Worm (Caenorhabditis elegans) whole organism, L4 larva: ENCODE measurements around the gene fbxa-99.

ENCODE experiments used
- D1046.2 ChIP-seq: fragments of 200-800 bp; sonication (Bioruptor generic); IDR thresholded peaks from 2 replicates; pipeline ENCODE4 v1.3.6; 2022; ENCODE audit warnings: missing genetic modification characterization, missing compliant biosample characterization
- F10B5.3 ChIP-seq: sonication (generic microtip); optimal IDR thresholded peaks from 2 replicates; lab custom pipeline; 2016; ENCODE audit warnings: mild to moderate bottlenecking, missing genetic modification characterization, missing compliant biosample characterization
- F26F4.8 ChIP-seq: fragments of 200-800 bp; sonication (Bioruptor generic); conservative IDR thresholded peaks from 2 replicates; pipeline ENCODE4 v1.3.6; 2022; ENCODE audit warnings: missing genetic modification characterization, missing compliant biosample characterization
- F49E8.2 ChIP-seq: sonication (generic microtip); optimal IDR thresholded peaks from 2 replicates; lab custom pipeline; 2016; ENCODE audit warnings: missing compliant biosample characterization, mild to moderate bottlenecking, missing genetic modification characterization, borderline replicate concordance
- Y48G9A.11 ChIP-seq: fragments of 200-800 bp; sonication (Bioruptor generic); IDR thresholded peaks from 2 replicates; pipeline ENCODE4 v1.3.6; 2022; ENCODE audit warnings: missing genetic modification reagents, missing genetic modification characterization, missing compliant biosample characterization
- Y5F2A.4 ChIP-seq: fragments of 200-800 bp; sonication (Bioruptor generic); optimal IDR thresholded peaks from 2 replicates; lab custom pipeline; 2018; ENCODE audit warnings: mild to moderate bottlenecking, missing genetic modification characterization, missing compliant biosample characterization
- aha-1 ChIP-seq: fragments of 150-350 bp; peaks from one replicate; lab custom pipeline; 2014; ENCODE audit warnings: missing biosample characterization, missing genetic modification characterization
- ceh-44 ChIP-seq: fragments of 200-800 bp; sonication (Bioruptor generic); IDR thresholded peaks from 2 replicates; pipeline ENCODE4 v1.3.6; 2022; ENCODE audit warnings: missing genetic modification reagents, missing genetic modification characterization, missing compliant biosample characterization
- ceh-82 ChIP-seq: sonication (generic microtip); optimal IDR thresholded peaks from 2 replicates; lab custom pipeline; 2017; ENCODE audit warnings: missing biosample characterization, missing genetic modification characterization
- daf-16 ChIP-seq, 3 experiments: sonication (generic microtip); optimal IDR thresholded peaks; 2 replicates each; lab custom pipeline; 2016 to 2017; ENCODE audit warnings: missing genetic modification characterization in 3 of 3, missing genetic modification reagents in 3 of 3, mild to moderate bottlenecking in 2 of 3, missing compliant biosample characterization in 2 of 3, missing biosample characterization in 1 of 3, moderate library complexity in 1 of 3
- daf-8 ChIP-seq: fragments of 200-800 bp; sonication (Bioruptor generic); IDR thresholded peaks from 2 replicates; pipeline ENCODE4 v1.3.6; 2022; ENCODE audit warnings: missing genetic modification characterization, missing compliant biosample characterization
- dmd-6 ChIP-seq: fragments of 200-800 bp; sonication (Bioruptor generic); IDR thresholded peaks from 2 replicates; pipeline ENCODE4 v1.3.6; 2022; ENCODE audit warnings: missing genetic modification reagents, missing genetic modification characterization, missing compliant biosample characterization
- dmd-8 ChIP-seq: fragments of 200-800 bp; sonication (Bioruptor generic); IDR thresholded peaks from 2 replicates; pipeline ENCODE4 v1.3.6; 2022; ENCODE audit warnings: missing genetic modification characterization, missing compliant biosample characterization
- dve-1 ChIP-seq: sonication (generic microtip); optimal IDR thresholded peaks from 2 replicates; lab custom pipeline; 2017; ENCODE audit warnings: antibody characterized with exemption, mild to moderate bottlenecking, missing genetic modification characterization, missing compliant biosample characterization; ENCODE audit not compliant: insufficient read depth
- egl-43 ChIP-seq: fragments of 200-800 bp; sonication (Bioruptor generic); IDR thresholded peaks from 2 replicates; pipeline ENCODE4 v1.3.6; 2022; ENCODE audit warnings: missing genetic modification reagents, missing genetic modification characterization, missing compliant biosample characterization
- fos-1 ChIP-seq: fragments of 150-350 bp; optimal IDR thresholded peaks from 2 replicates; lab custom pipeline; 2014; ENCODE audit warnings: missing biosample characterization, missing genetic modification characterization
- hlh-11 ChIP-seq: fragments of 200-800 bp; sonication (Bioruptor generic); optimal IDR thresholded peaks from 2 replicates; lab custom pipeline; 2018; ENCODE audit warnings: mild to moderate bottlenecking, missing genetic modification characterization, missing compliant biosample characterization
- jun-1 ChIP-seq: fragments of 150-350 bp; optimal IDR thresholded peaks from 2 replicates; lab custom pipeline; 2014; ENCODE audit warnings: missing biosample characterization, missing genetic modification reagents, missing genetic modification characterization
- lin-13 ChIP-seq: fragments of 150-350 bp; optimal IDR thresholded peaks from 2 replicates; lab custom pipeline; 2014; ENCODE audit warnings: missing biosample characterization, missing genetic modification reagents, missing genetic modification characterization
- lin-15B ChIP-seq: fragments of 150-350 bp; sonication (generic microtip); optimal IDR thresholded peaks from 3 replicates; lab custom pipeline; 2014; ENCODE audit warnings: missing biosample characterization, missing genetic modification characterization
- lin-38 ChIP-seq: fragments of 200-800 bp; sonication (Bioruptor generic); IDR thresholded peaks from 2 replicates; pipeline ENCODE4 v1.3.6; 2022; ENCODE audit warnings: missing genetic modification reagents, missing genetic modification characterization, missing compliant biosample characterization
- madf-9 ChIP-seq: fragments of 200-800 bp; sonication (Bioruptor generic); conservative IDR thresholded peaks from 2 replicates; pipeline ENCODE4 v1.3.6; 2022; ENCODE audit warnings: missing genetic modification reagents, missing genetic modification characterization, missing compliant biosample characterization
- mdl-1 ChIP-seq, 2 experiments: fragments of 150-350 bp in 1 of 2; sonication (generic microtip) in 1 of 2; optimal IDR thresholded peaks; 2 replicates each; lab custom pipeline; 2014 to 2017; ENCODE audit warnings: missing biosample characterization in 2 of 2, missing genetic modification characterization in 2 of 2
- mdt-29 ChIP-seq: fragments of 200-800 bp; sonication (Bioruptor generic); IDR thresholded peaks from 2 replicates; pipeline ENCODE4 v1.3.6; 2022; ENCODE audit warnings: missing genetic modification reagents, missing genetic modification characterization, missing compliant biosample characterization
- mep-1 ChIP-seq: fragments of 150-350 bp; sonication (generic microtip); optimal IDR thresholded peaks from 3 replicates; lab custom pipeline; 2014; ENCODE audit warnings: missing biosample characterization, missing genetic modification characterization
- mes-2 ChIP-seq: sonication (generic microtip); optimal IDR thresholded peaks from 2 replicates; lab custom pipeline; 2016; ENCODE audit warnings: missing genotype, mild to moderate bottlenecking, missing genetic modification characterization, missing compliant biosample characterization; ENCODE audit not compliant: poor library complexity, severe bottlenecking
- mxl-3 ChIP-seq: fragments of 200-800 bp; sonication (Bioruptor generic); optimal IDR thresholded peaks from 2 replicates; lab custom pipeline; 2018; ENCODE audit warnings: mild to moderate bottlenecking, missing genetic modification characterization, missing compliant biosample characterization
- nhr-102 ChIP-seq: sonication (generic microtip); optimal IDR thresholded peaks from 2 replicates; lab custom pipeline; 2016; ENCODE audit warnings: mild to moderate bottlenecking, missing genetic modification characterization, moderate library complexity, missing compliant biosample characterization
- nhr-11 ChIP-seq: fragments of 150-350 bp; optimal IDR thresholded peaks from 2 replicates; lab custom pipeline; 2014; ENCODE audit warnings: missing biosample characterization, missing genetic modification characterization
- nhr-28 ChIP-seq: fragments of 150-350 bp; optimal IDR thresholded peaks from 2 replicates; lab custom pipeline; 2014; ENCODE audit warnings: missing biosample characterization, missing genetic modification characterization
- nhr-6 ChIP-seq: fragments of 150-350 bp; optimal IDR thresholded peaks from 2 replicates; lab custom pipeline; 2014; ENCODE audit warnings: missing biosample characterization, missing genetic modification characterization
- nhr-77 ChIP-seq: fragments of 150-350 bp; optimal IDR thresholded peaks from 2 replicates; lab custom pipeline; 2014; ENCODE audit warnings: missing biosample characterization, missing genetic modification characterization
- pqm-1 ChIP-seq: sonication (generic microtip); optimal IDR thresholded peaks from 2 replicates; lab custom pipeline; 2017; ENCODE audit warnings: missing biosample characterization, missing genetic modification characterization
- skn-1 ChIP-seq: fragments of 150-350 bp; optimal IDR thresholded peaks from 2 replicates; lab custom pipeline; 2014; ENCODE audit warnings: missing biosample characterization, missing genetic modification characterization
- snpc-1.2 ChIP-seq: fragments of 200-800 bp; sonication (Bioruptor generic); IDR thresholded peaks from 2 replicates; pipeline ENCODE4 v1.3.6; 2022; ENCODE audit warnings: missing genetic modification reagents, missing genetic modification characterization, missing compliant biosample characterization
- snpc-4 ChIP-seq: fragments of 150-350 bp; optimal IDR thresholded peaks from 2 replicates; lab custom pipeline; 2014; ENCODE audit warnings: missing biosample characterization, missing genetic modification characterization
- spr-3 ChIP-seq: fragments of 200-800 bp; sonication (Bioruptor generic); optimal IDR thresholded peaks from 2 replicates; lab custom pipeline; 2018; ENCODE audit warnings: mild to moderate bottlenecking, missing genetic modification characterization, missing compliant biosample characterization
- tag-97 ChIP-seq: fragments of 200-800 bp; sonication (Bioruptor generic); IDR thresholded peaks from 2 replicates; pipeline ENCODE4 v1.3.6; 2022; ENCODE audit warnings: missing genetic modification characterization, missing compliant biosample characterization
- unc-39 ChIP-seq: sonication (generic microtip); optimal IDR thresholded peaks from 2 replicates; lab custom pipeline; 2017; ENCODE audit warnings: missing biosample characterization, missing genetic modification characterization
- zag-1 ChIP-seq: fragments of 150-350 bp; optimal IDR thresholded peaks from 2 replicates; lab custom pipeline; 2014; ENCODE audit warnings: missing biosample characterization, missing genetic modification characterization
- zfp-2 ChIP-seq: sonication (generic microtip); optimal IDR thresholded peaks from 2 replicates; lab custom pipeline; 2016; ENCODE audit warnings: mild to moderate bottlenecking, missing genetic modification characterization, missing compliant biosample characterization
- zfp-3 ChIP-seq: fragments of 200-800 bp; sonication (Bioruptor generic); conservative IDR thresholded peaks from 2 replicates; pipeline ENCODE4 v1.3.6; 2022; ENCODE audit warnings: missing genetic modification reagents, missing genetic modification characterization, missing compliant biosample characterization
- zip-11 ChIP-seq: fragments of 200-800 bp; sonication (Bioruptor generic); IDR thresholded peaks from 2 replicates; pipeline ENCODE4 v1.3.6; 2022; ENCODE audit warnings: missing genetic modification characterization, missing compliant biosample characterization

The fbxa-99 gene

DNA sequence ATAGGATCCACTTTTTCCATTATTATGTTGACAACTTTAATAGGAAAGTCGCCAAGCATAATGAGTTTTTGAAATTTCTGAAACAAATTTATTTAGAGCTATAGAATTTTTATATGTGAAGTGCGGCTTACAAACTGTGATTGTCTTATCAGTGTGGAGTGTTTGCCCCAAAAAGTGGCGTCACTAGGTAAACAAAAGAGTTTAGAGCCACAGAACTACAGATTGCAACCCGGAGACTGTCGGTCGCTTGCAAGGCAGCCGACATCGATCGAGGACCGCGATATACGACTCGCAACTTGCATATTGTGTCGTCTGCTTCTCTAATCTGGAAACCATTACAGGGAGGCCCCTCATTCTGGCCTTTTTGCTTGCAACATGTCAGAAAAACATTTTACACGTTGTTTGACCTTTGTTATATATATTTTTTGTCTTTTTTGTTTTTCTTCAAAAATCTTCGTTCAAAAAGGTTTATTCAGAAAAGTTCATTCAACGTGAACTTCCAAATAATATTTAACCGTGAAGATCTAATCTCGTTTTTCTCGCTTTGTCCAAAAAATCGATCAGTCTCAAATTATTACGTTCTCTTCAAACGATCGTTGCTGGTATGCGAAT, at the start of gene fbxa-99, which contains the start of gene F36G9.13:
fbxa-99 (minus strand) TSS at position 122 of the 612 bp plus-strand sequence.
F36G9.13 (plus strand) TSS at position 562 of the 612 bp plus-strand sequence.
- TF ChIP-seq mxl-3 (no peak), lin-38 (no peak), Y48G9A.11 (GFP tag; lab: Robert Waterston, UW) (no peak), lin-13 (GFP tag; lab: Kevin White, UChicago) (peak; percentile 22), D1046.2 (no peak), snpc-1.2 (GFP tag; lab: Robert Waterston, UW) (no peak), mes-2 (tag; lab: Kevin White, UChicago) (no peak), spr-3 (GFP tag; lab: Kevin White, UChicago) (no peak), fos-1 (tag; lab: Kevin White, UChicago) (no peak), skn-1 (no peak), jun-1 (no peak), F10B5.3 (tag; lab: Kevin White, UChicago) (no peak), mdt-29 (GFP tag; lab: Robert Waterston, UW) (no peak), madf-9 (no peak), zip-11 (GFP tag; lab: Robert Waterston, UW) (no peak), unc-39 (no peak), Y5F2A.4 (GFP tag; lab: Kevin White, UChicago) (no peak), hlh-11 (tag; lab: Kevin White, UChicago) (peak; percentile 21), nhr-6 (no peak), lin-15B (tag; lab: Kevin White, UChicago) (no peak), nhr-77 (peak; percentile 21), ceh-44 (GFP tag; lab: Robert Waterston, UW) (no peak), daf-8 (GFP tag; lab: Robert Waterston, UW) (no peak), ceh-82 (tag; lab: Kevin White, UChicago) (no peak), tag-97 (no peak), mdl-1 (tag; optimal IDR thresholded peaks at IDR 0.05; lab: Kevin White, UChicago) (no peak), F26F4.8 (GFP tag; lab: Robert Waterston, UW) (no peak), nhr-11 (tag; lab: Kevin White, UChicago) (no peak), mep-1 (no peak), nhr-102 (tag; lab: Kevin White, UChicago) (no peak), egl-43 (GFP tag; lab: Robert Waterston, UW) (no peak), dmd-6 (peak; percentile 41), zag-1 (tag; lab: Kevin White, UChicago) (no peak), dve-1 (tag; lab: Kevin White, UChicago) (no peak), aha-1 (no peak), daf-16 (GFP tag; optimal IDR thresholded peaks at IDR 0.05; lab: Kevin White, UChicago) (no peak), daf-16 (tag; optimal IDR thresholded peaks at IDR 0.05; lab: Kevin White, UChicago) (peak; percentile 72), zfp-2 (tag; lab: Kevin White, UChicago) (no peak), nhr-28 (tag; lab: Kevin White, UChicago) (peak; percentile 48), pqm-1 (tag; lab: Kevin White, UChicago) (peak; percentile 34)

DNA sequence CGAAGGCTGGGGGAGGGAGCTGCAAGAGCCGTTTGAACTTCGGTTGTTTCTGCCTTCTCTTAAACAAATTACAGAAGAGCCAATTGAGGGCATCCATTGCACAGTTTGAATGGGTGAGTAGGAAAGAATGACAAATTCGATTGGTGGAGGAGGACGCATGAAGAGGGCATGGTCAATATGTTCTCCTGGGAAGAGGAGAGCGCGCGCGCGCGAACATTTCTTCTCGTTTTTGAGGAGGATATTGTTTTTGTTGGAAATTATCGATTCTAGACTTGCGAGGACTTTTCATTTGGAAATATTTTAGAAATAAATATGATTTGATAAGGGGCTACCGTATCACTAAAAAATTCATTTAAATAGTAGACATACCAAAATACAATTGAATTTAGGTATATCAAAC, 48.9 kb upstream of the fbxa-99 start, which contains the start of gene T10C6.7:
T10C6.7 (minus strand) TSS at position 143 of the 400 bp plus-strand sequence.
- TF ChIP-seq dmd-8 (GFP tag; lab: Robert Waterston, UW): no peak
- TF ChIP-seq mes-2 (tag; lab: Kevin White, UChicago): no peak
- TF ChIP-seq snpc-4: no peak
- no peak for TF ChIP-seq F49E8.2 (tag; lab: Kevin White, UChicago)
- no peak for TF ChIP-seq lin-15B (tag; lab: Kevin White, UChicago)
- TF ChIP-seq zfp-3 (GFP tag; lab: Robert Waterston, UW): no peak
